Worm (Caenorhabditis elegans) whole organism, midembryonic: ENCODE measurements around the gene myo-3.

ENCODE experiments used
- T22C8.4 ChIP-seq: fragments of 200-800 bp; sonication (Bioruptor generic); IDR thresholded peaks from 2 replicates; pipeline ENCODE4 v1.3.6; 2022; ENCODE audit warnings: missing genetic modification characterization, missing compliant biosample characterization
- cog-1 ChIP-seq: sonication (generic microtip); optimal IDR thresholded peaks from 2 replicates; lab custom pipeline; 2016; ENCODE audit warnings: missing genetic modification characterization, missing compliant biosample characterization
- flt-1 ChIP-seq: fragments of 200-800 bp; sonication (Bioruptor generic); IDR thresholded peaks from 2 replicates; pipeline ENCODE4 v1.3.6; 2022; ENCODE audit warnings: missing genetic modification characterization, missing compliant biosample characterization
- klf-2 ChIP-seq: fragments of 200-800 bp; sonication (Bioruptor generic); conservative IDR thresholded peaks from 2 replicates; pipeline ENCODE4 v1.3.6; 2022; ENCODE audit warnings: missing genetic modification reagents, missing genetic modification characterization, missing compliant biosample characterization
- med-1 ChIP-seq: sonication (generic microtip); optimal IDR thresholded peaks from 2 replicates; lab custom pipeline; 2017; ENCODE audit warnings: missing genetic modification characterization, mild to moderate bottlenecking, missing compliant biosample characterization, antibody characterized with exemption, missing genetic modification reagents; ENCODE audit not compliant: insufficient read depth
- ref-1 ChIP-seq: fragments of 200-800 bp; sonication (Bioruptor generic); conservative IDR thresholded peaks from 2 replicates; pipeline ENCODE4 v1.3.6; 2022; ENCODE audit warnings: missing genetic modification reagents, missing genetic modification characterization, missing compliant biosample characterization
- tab-1 ChIP-seq: fragments of 200-800 bp; sonication (Bioruptor generic); IDR thresholded peaks from 2 replicates; pipeline ENCODE4 v1.3.6; 2022; ENCODE audit warnings: missing genetic modification characterization, missing compliant biosample characterization
- ztf-23 ChIP-seq: fragments of 200-800 bp; sonication (Bioruptor generic); IDR thresholded peaks from 2 replicates; pipeline ENCODE4 v1.3.6; 2022; ENCODE audit warnings: missing genetic modification reagents, missing genetic modification characterization, missing compliant biosample characterization
- ztf-29 ChIP-seq: fragments of 200-800 bp; sonication (Bioruptor generic); IDR thresholded peaks from 2 replicates; pipeline ENCODE4 v1.3.6; 2022; ENCODE audit warnings: missing genetic modification reagents, missing genetic modification characterization, missing compliant biosample characterization

Gene myo-3

ce11 chrV:12235502-12235901 lies 1.4 kb upstream of the myo-3 start:
- no peak for TF ChIP-seq ztf-29 (GFP tag; lab: Robert Waterston, UW)
- no peak for TF ChIP-seq ref-1 (GFP tag; lab: Robert Waterston, UW)
- TF ChIP-seq cog-1 (tag; lab: Kevin White, UChicago): no peak
- no peak for TF ChIP-seq klf-2
- TF ChIP-seq tab-1 (GFP tag; lab: Robert Waterston, UW): no peak

DNA sequence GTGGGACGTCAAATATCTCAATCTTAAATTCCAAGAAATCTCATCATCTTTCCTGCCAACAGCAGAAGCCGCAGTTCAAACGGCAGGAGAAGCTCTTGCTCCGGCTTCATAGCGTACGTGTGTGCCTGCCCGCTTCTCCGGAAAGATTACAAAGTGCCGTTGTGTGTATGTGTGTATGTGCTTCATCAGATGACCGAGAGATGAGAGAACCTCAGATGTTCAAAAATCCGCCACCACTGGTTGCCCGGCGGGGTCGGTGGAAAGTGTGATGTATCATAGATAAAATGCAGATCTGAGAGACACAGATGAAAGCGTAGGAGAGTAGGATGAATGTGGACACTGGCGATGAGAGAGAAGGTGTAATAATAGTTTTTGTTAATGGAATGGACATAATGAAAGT lies 718 bp downstream of the myo-3 start:
- TF ChIP-seq ref-1 (GFP tag; lab: Robert Waterston, UW) (no peak), tab-1 (GFP tag; lab: Robert Waterston, UW) (no peak), klf-2 (no peak), med-1 (GFP tag; lab: Kevin White, UChicago) (no peak), flt-1 (no peak), cog-1 (tag; lab: Kevin White, UChicago) (no peak), ztf-29 (GFP tag; lab: Robert Waterston, UW) (no peak), T22C8.4 (GFP tag; lab: Robert Waterston, UW) (no peak)

- TF ChIP-seq ztf-29 (GFP tag; lab: Robert Waterston, UW) (no peak), T22C8.4 (GFP tag; lab: Robert Waterston, UW) (no peak), ref-1 (GFP tag; lab: Robert Waterston, UW) (no peak), med-1 (GFP tag; lab: Kevin White, UChicago) (no peak), flt-1 (no peak), cog-1 (tag; lab: Kevin White, UChicago) (no peak), ztf-23 (no peak), tab-1 (GFP tag; lab: Robert Waterston, UW) (no peak), klf-2 (no peak)
These were observed 21.1 kb downstream of the myo-3 start, which contains the start of gene vab-8 for ce11 chrV:12213027-12213426. TSS of gene vab-8 (plus strand) at chrV:12213327.

- TF ChIP-seq klf-2: no peak
- no peak for TF ChIP-seq med-1 (GFP tag; lab: Kevin White, UChicago)
- no peak for TF ChIP-seq flt-1
- no peak for TF ChIP-seq T22C8.4 (GFP tag; lab: Robert Waterston, UW)
- TF ChIP-seq ztf-23: no peak
- TF ChIP-seq tab-1 (GFP tag; lab: Robert Waterston, UW): no peak
- TF ChIP-seq cog-1 (tag; lab: Kevin White, UChicago): no peak
- TF ChIP-seq ztf-29 (GFP tag; lab: Robert Waterston, UW): no peak
- TF ChIP-seq ref-1 (GFP tag; lab: Robert Waterston, UW): no peak
These were observed 23.1 kb downstream of the myo-3 start for ce11 chrV:12211090-12211489.

DNA sequence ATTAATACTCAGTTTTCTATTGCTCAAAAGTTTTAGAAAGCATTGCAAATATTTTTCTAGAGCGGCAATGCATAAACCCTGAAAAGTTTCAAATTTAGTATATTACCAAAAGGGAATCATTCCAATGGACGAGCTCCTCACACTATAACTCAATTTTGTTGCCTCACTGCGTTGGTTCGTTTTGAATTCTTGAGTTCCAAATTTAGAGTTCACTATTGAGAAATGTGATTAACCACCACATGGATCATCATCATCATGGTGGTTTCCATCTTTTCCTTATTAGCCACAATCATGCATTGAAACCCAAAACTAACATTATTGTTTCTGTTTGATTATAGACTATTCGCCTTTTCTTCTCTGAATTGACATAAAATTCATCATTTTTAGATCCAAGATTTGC lies 24.2 kb downstream of the myo-3 start:
- TF ChIP-seq ref-1 (GFP tag; lab: Robert Waterston, UW): no peak

ce11 chrV:12208678-12209077 lies 25.5 kb downstream of the myo-3 start:
- no peak for TF ChIP-seq klf-2

ce11 chrV:12199474-12199873 lies 34.7 kb downstream of the myo-3 start:
- no peak for TF ChIP-seq ztf-29 (GFP tag; lab: Robert Waterston, UW)
- TF ChIP-seq T22C8.4 (GFP tag; lab: Robert Waterston, UW): no peak
- no peak for TF ChIP-seq klf-2
- no peak for TF ChIP-seq med-1 (GFP tag; lab: Kevin White, UChicago)
- TF ChIP-seq tab-1 (GFP tag; lab: Robert Waterston, UW): no peak
- no peak for TF ChIP-seq ztf-23

DNA sequence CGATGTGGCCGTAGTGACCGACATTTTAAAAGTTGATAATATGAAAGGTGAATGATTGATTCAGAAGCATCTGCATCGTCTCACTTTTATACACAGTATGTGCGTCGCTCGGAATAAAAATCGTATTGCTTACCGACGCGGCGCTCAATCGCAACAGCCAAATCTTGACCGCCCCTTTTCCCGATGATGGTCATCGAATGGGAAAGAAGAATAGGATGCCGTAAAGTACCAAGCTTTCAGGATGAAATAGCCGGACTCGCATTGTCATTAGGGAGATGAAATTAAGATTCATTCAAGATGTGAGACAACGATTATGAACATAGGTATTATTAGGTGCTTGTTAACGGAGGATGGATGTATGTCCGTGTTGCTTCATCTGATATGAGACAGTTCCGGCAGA lies 35.6 kb downstream of the myo-3 start, which contains the start of gene lon-3:
lon-3 (minus strand) TSS at position 101 of the 400 bp plus-strand sequence.
- TF ChIP-seq klf-2 (no peak), ztf-23 (no peak), ztf-29 (GFP tag; lab: Robert Waterston, UW) (no peak), T22C8.4 (GFP tag; lab: Robert Waterston, UW) (no peak), ref-1 (GFP tag; lab: Robert Waterston, UW) (no peak), cog-1 (tag; lab: Kevin White, UChicago) (no peak), flt-1 (no peak), tab-1 (GFP tag; lab: Robert Waterston, UW) (no peak), med-1 (GFP tag; lab: Kevin White, UChicago) (no peak)

- TF ChIP-seq tab-1 (GFP tag; lab: Robert Waterston, UW): no peak
- no peak for TF ChIP-seq T22C8.4 (GFP tag; lab: Robert Waterston, UW)
- TF ChIP-seq flt-1: no peak
- no peak for TF ChIP-seq klf-2
- TF ChIP-seq ref-1 (GFP tag; lab: Robert Waterston, UW): no peak
- no peak for TF ChIP-seq cog-1 (tag; lab: Kevin White, UChicago)
These were observed 36.4 kb downstream of the myo-3 start for ce11 chrV:12197748-12198147.

DNA sequence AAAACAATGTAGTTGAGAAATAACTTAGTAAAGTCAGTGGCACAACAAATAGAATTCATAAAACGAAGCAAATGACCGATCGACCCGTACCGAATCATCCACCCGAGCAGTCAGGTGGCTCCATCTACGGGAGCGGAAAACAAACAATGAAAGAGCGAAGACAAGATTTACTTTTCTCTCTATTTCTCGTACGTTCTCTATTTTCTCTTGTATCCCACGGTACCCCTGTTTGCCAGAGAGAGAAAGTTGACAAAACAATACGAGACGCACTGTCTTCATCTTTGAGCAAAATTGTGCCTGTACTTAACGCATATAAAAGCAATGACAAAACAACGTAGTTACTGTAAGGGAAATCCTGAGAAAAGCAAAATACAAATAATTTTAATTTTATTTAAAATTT lies 37.5 kb downstream of the myo-3 start:
- TF ChIP-seq flt-1 (no peak), cog-1 (tag; lab: Kevin White, UChicago) (no peak), klf-2 (no peak), tab-1 (GFP tag; lab: Robert Waterston, UW) (no peak), T22C8.4 (GFP tag; lab: Robert Waterston, UW) (no peak), ztf-29 (GFP tag; lab: Robert Waterston, UW) (no peak), ref-1 (GFP tag; lab: Robert Waterston, UW) (no peak), ztf-23 (no peak), med-1 (GFP tag; lab: Kevin White, UChicago) (no peak)

DNA sequence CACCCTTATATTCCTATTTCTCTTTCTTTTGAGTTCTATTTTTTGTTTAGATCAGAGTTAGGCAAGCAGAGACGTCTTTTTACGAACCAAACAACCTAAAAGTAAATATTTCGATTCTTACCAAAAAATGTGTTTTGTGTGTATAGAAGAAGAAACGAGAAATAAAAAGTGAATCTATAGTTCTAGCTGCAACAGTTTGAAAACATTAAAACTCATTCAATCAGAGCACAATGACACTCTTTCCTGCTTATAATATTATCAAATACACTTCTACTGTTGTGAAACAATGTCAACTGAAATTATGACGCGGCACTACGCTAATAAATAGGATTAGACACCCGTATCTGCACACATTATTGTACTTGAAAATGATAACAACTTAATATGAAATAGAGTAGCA lies 38.3 kb downstream of the myo-3 start, which contains the start of gene ZK836.3:
ZK836.3 (minus strand) TSS at position 101 of the 400 bp plus-strand sequence.
- TF ChIP-seq ref-1 (GFP tag; lab: Robert Waterston, UW) (no peak), tab-1 (GFP tag; lab: Robert Waterston, UW) (no peak), ztf-23 (no peak), med-1 (GFP tag; lab: Kevin White, UChicago) (no peak), cog-1 (tag; lab: Kevin White, UChicago) (no peak), klf-2 (no peak), flt-1 (no peak), T22C8.4 (GFP tag; lab: Robert Waterston, UW) (no peak), ztf-29 (GFP tag; lab: Robert Waterston, UW) (no peak)
